Worm (Caenorhabditis elegans) whole organism, L2 larva: ENCODE results near the gene F08G5.3.

Experiments
- C34F6.9 ChIP-seq: fragments of 150-350 bp; optimal IDR thresholded peaks from 2 replicates; lab custom pipeline; 2014; ENCODE audit warnings: missing biosample characterization, missing genetic modification characterization
- F13H6.1 ChIP-seq: sonication (generic microtip); optimal IDR thresholded peaks from 2 replicates; lab custom pipeline; 2016; ENCODE audit warnings: missing genetic modification characterization, missing compliant biosample characterization
- R02D3.7 ChIP-seq: fragments of 150-350 bp; optimal IDR thresholded peaks from 2 replicates; lab custom pipeline; 2014; ENCODE audit warnings: missing biosample characterization, missing genetic modification characterization
- Y55F3AM.14 ChIP-seq: fragments of 200-800 bp; sonication (Bioruptor generic); optimal IDR thresholded peaks from 2 replicates; lab custom pipeline; 2018; ENCODE audit warnings: mild to moderate bottlenecking, missing genetic modification characterization, missing compliant biosample characterization
- ZK546.5 ChIP-seq: sonication (generic microtip); optimal IDR thresholded peaks from 2 replicates; lab custom pipeline; 2017; ENCODE audit warnings: missing biosample characterization, missing genetic modification characterization
- alr-1 ChIP-seq: fragments of 150-350 bp; optimal IDR thresholded peaks from 2 replicates; lab custom pipeline; 2014; ENCODE audit warnings: missing biosample characterization, missing genetic modification characterization
- aly-2 ChIP-seq: fragments of 150-350 bp; optimal IDR thresholded peaks from 2 replicates; lab custom pipeline; 2014; ENCODE audit warnings: missing biosample characterization, missing genetic modification characterization
- ama-1 ChIP-seq: fragments of 150-350 bp; optimal IDR thresholded peaks from 2 replicates; lab custom pipeline; 2018; ENCODE audit warnings: inconsistent platforms
- blmp-1 ChIP-seq: sonication (generic microtip); optimal IDR thresholded peaks from 2 replicates; lab custom pipeline; 2017; ENCODE audit warnings: missing genetic modification characterization, mild to moderate bottlenecking, missing compliant biosample characterization, antibody characterized with exemption, moderate library complexity; ENCODE audit not compliant: insufficient read depth
- ceh-16 ChIP-seq: fragments of 150-350 bp; optimal IDR thresholded peaks from 2 replicates; lab custom pipeline; 2014; ENCODE audit warnings: missing biosample characterization, missing genetic modification characterization
- ceh-82 ChIP-seq: fragments of 150-350 bp; optimal IDR thresholded peaks from 2 replicates; lab custom pipeline; 2014; ENCODE audit warnings: missing biosample characterization, missing genetic modification characterization
- crh-2 ChIP-seq: sonication (generic microtip); optimal IDR thresholded peaks from 2 replicates; lab custom pipeline; 2017; ENCODE audit warnings: missing biosample characterization, missing genetic modification characterization
- dmd-4 ChIP-seq: sonication (generic microtip); optimal IDR thresholded peaks from 2 replicates; lab custom pipeline; 2017; ENCODE audit warnings: missing biosample characterization, missing genetic modification characterization
- egl-27 ChIP-seq: sonication (generic microtip); optimal IDR thresholded peaks from 3 replicates; lab custom pipeline; 2017; ENCODE audit warnings: missing biosample characterization, missing genetic modification reagents, missing genetic modification characterization
- elt-1 ChIP-seq: fragments of 150-350 bp; optimal IDR thresholded peaks from 2 replicates; lab custom pipeline; 2014; ENCODE audit warnings: missing biosample characterization, missing genetic modification characterization
- elt-3 ChIP-seq: sonication (generic microtip); optimal IDR thresholded peaks from 2 replicates; lab custom pipeline; 2017; ENCODE audit warnings: missing biosample characterization, missing genetic modification characterization
- fos-1 ChIP-seq: fragments of 150-350 bp; optimal IDR thresholded peaks from 2 replicates; lab custom pipeline; 2014; ENCODE audit warnings: missing biosample characterization, missing genetic modification characterization
- gmeb-1 ChIP-seq: fragments of 150-350 bp; optimal IDR thresholded peaks from 2 replicates; lab custom pipeline; 2014; ENCODE audit warnings: missing biosample characterization, missing genetic modification characterization
- lin-11 ChIP-seq: fragments of 150-350 bp; sonication (generic microtip); optimal IDR thresholded peaks from 2 replicates; lab custom pipeline; 2014; ENCODE audit warnings: missing biosample characterization, missing genetic modification characterization, inconsistent platforms, mixed read lengths
- lin-13 ChIP-seq: fragments of 150-350 bp; optimal IDR thresholded peaks from 2 replicates; lab custom pipeline; 2014; ENCODE audit warnings: missing biosample characterization, missing genetic modification reagents, missing genetic modification characterization
- lin-39 ChIP-seq: fragments of 150-350 bp; optimal IDR thresholded peaks from 2 replicates; lab custom pipeline; 2014; ENCODE audit warnings: missing biosample characterization, missing genetic modification reagents, missing genetic modification characterization
- lsy-2 ChIP-seq, 2 experiments: fragments of 150-350 bp in 1 of 2; sonication (generic microtip) in 1 of 2; optimal IDR thresholded peaks; 2 replicates each; lab custom pipeline; 2014 to 2017; ENCODE audit warnings: missing biosample characterization in 2 of 2, missing genetic modification characterization in 2 of 2
- mab-5 ChIP-seq: fragments of 150-350 bp; optimal IDR thresholded peaks from 2 replicates; lab custom pipeline; 2014; ENCODE audit warnings: missing biosample characterization, missing genetic modification characterization
- mbf-1 ChIP-seq: sonication (generic microtip); optimal IDR thresholded peaks from 2 replicates; lab custom pipeline; 2017; ENCODE audit warnings: missing biosample characterization, missing genetic modification characterization
- mdl-1 ChIP-seq, 2 experiments: fragments of 150-350 bp in 1 of 2; sonication (generic microtip) in 1 of 2; optimal IDR thresholded peaks; 2 replicates each; lab custom pipeline; 2017; ENCODE audit warnings: missing biosample characterization in 2 of 2, missing genetic modification characterization in 2 of 2
- nhr-10 ChIP-seq: sonication (generic microtip); optimal IDR thresholded peaks from 2 replicates; lab custom pipeline; 2017; ENCODE audit warnings: missing biosample characterization, missing genetic modification characterization
- nhr-11 ChIP-seq: fragments of 150-350 bp; optimal IDR thresholded peaks from 2 replicates; lab custom pipeline; 2014; ENCODE audit warnings: missing biosample characterization, missing genetic modification characterization
- nhr-12 ChIP-seq: fragments of 150-350 bp; optimal IDR thresholded peaks from 2 replicates; lab custom pipeline; 2014; ENCODE audit warnings: missing biosample characterization, missing genetic modification characterization
- nhr-129 ChIP-seq: fragments of 150-350 bp; optimal IDR thresholded peaks from 2 replicates; lab custom pipeline; 2014; ENCODE audit warnings: missing biosample characterization, missing genetic modification characterization
- nhr-21 ChIP-seq: fragments of 150-350 bp; optimal IDR thresholded peaks from 2 replicates; lab custom pipeline; 2014; ENCODE audit warnings: missing biosample characterization, missing genetic modification characterization
- nhr-23 ChIP-seq: fragments of 150-350 bp; optimal IDR thresholded peaks from 2 replicates; lab custom pipeline; 2014; ENCODE audit warnings: missing biosample characterization, missing genetic modification reagents, missing genetic modification characterization
- nhr-237 ChIP-seq: fragments of 150-350 bp; optimal IDR thresholded peaks from 2 replicates; lab custom pipeline; 2014; ENCODE audit warnings: missing biosample characterization, missing genetic modification characterization
- nhr-25 ChIP-seq: fragments of 150-350 bp; sonication (generic microtip); optimal IDR thresholded peaks from 3 replicates; lab custom pipeline; 2014; ENCODE audit warnings: missing biosample characterization, missing genetic modification characterization
- nhr-6 ChIP-seq: fragments of 150-350 bp; optimal IDR thresholded peaks from 2 replicates; lab custom pipeline; 2014; ENCODE audit warnings: missing biosample characterization, missing genetic modification characterization
- nhr-77 ChIP-seq: fragments of 150-350 bp; optimal IDR thresholded peaks from 2 replicates; lab custom pipeline; 2014; ENCODE audit warnings: missing biosample characterization, missing genetic modification characterization
- peb-1 ChIP-seq: fragments of 150-350 bp; optimal IDR thresholded peaks from 2 replicates; lab custom pipeline; 2014; ENCODE audit warnings: missing biosample characterization, missing genetic modification characterization
- sem-4 ChIP-seq: fragments of 150-350 bp; optimal IDR thresholded peaks from 2 replicates; lab custom pipeline; 2014; ENCODE audit warnings: missing biosample characterization, missing genetic modification reagents, missing genetic modification characterization
- skn-1 ChIP-seq: sonication (generic microtip); optimal IDR thresholded peaks from 2 replicates; lab custom pipeline; 2017; ENCODE audit warnings: missing biosample characterization, missing genetic modification characterization
- sma-3 ChIP-seq: sonication (generic microtip); optimal IDR thresholded peaks from 2 replicates; lab custom pipeline; 2016; ENCODE audit warnings: missing genetic modification reagents, missing genetic modification characterization, missing compliant biosample characterization
- sma-9 ChIP-seq, 2 experiments: fragments of 150-350 bp in 1 of 2; sonication (generic microtip) in 1 of 2; optimal IDR thresholded peaks; 2 replicates each; lab custom pipeline; 2014 to 2016; ENCODE audit warnings: missing genetic modification characterization in 2 of 2, mild to moderate bottlenecking in 1 of 2, missing biosample characterization in 1 of 2, missing compliant biosample characterization in 1 of 2, missing genetic modification reagents in 1 of 2, moderate library complexity in 1 of 2
- snpc-4 ChIP-seq: fragments of 150-350 bp; optimal IDR thresholded peaks from 2 replicates; lab custom pipeline; 2014; ENCODE audit warnings: missing biosample characterization, missing genetic modification characterization
- unc-39 ChIP-seq: fragments of 150-350 bp; optimal IDR thresholded peaks from 2 replicates; lab custom pipeline; 2014; ENCODE audit warnings: missing biosample characterization, missing genetic modification characterization
- unc-55 ChIP-seq: fragments of 150-350 bp; sonication (generic microtip); optimal IDR thresholded peaks from 3 replicates; lab custom pipeline; 2014; ENCODE audit warnings: missing biosample characterization, missing genetic modification reagents, missing genetic modification characterization
- unc-62 ChIP-seq: fragments of 150-350 bp; optimal IDR thresholded peaks from 2 replicates; lab custom pipeline; 2014; ENCODE audit warnings: missing biosample characterization, missing genetic modification reagents, missing genetic modification characterization
- zag-1 ChIP-seq: fragments of 150-350 bp; optimal IDR thresholded peaks from 2 replicates; lab custom pipeline; 2014; ENCODE audit warnings: missing biosample characterization, missing genetic modification characterization
- ztf-1 ChIP-seq: fragments of 200-800 bp; sonication (Bioruptor generic); conservative IDR thresholded peaks from 2 replicates; pipeline ENCODE4 v1.3.6; 2022; ENCODE audit warnings: missing genetic modification characterization, missing compliant biosample characterization
- ztf-11 ChIP-seq: sonication (generic microtip); optimal IDR thresholded peaks from 2 replicates; lab custom pipeline; 2017; ENCODE audit warnings: missing biosample characterization, missing genetic modification characterization
- ztf-4 ChIP-seq: fragments of 150-350 bp; optimal IDR thresholded peaks from 2 replicates; lab custom pipeline; 2014; ENCODE audit warnings: missing biosample characterization, missing genetic modification characterization

Gene F08G5.3

ce11 chrIV:12396645-12397258 lies 20.6 kb downstream of the F08G5.3 start (continued):
- peak in 1 of 2 experiments; percentile 61 for TF ChIP-seq lsy-2 (tag; optimal IDR thresholded peaks at IDR 0.05; lab: Kevin White, UChicago)
- TF ChIP-seq, all 48 proteins: peak for 10

DNA sequence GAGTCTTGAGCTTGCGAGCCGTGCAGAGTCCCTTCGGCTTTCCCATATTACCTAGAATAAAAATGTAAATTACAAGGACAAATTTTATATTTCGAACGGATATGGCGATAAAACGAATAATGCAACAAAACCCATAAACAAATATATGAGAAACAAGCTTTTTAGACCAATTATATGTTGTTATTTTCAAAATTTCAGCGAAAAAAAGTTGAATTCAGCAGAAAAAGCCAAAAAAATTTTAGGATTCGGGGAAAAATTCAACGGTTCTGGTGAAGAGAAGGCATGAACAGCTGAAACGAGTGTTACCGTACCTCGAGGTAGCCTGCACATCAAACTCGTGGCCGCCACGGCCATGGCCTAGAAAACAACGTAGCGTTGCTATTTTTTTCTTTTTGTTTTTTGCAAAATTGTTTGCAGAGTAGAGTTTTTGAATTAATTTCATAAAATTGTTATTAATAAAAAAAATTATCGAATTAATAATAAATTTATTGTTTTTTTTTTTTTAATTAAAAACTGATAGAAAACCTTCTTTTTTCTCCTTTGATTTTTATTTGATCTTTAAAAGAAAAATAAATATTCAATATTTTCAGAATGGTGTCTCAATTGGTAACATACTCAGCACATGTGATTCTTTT lies 26.3 kb downstream of the F08G5.3 start, which contains the start of the genes rps-23 and dpm-3:
Gene rps-23, minus strand, starts transcription at position 51 of the 635 bp plus-strand sequence.
Gene dpm-3, plus strand, starts transcription at position 585 of the 635 bp plus-strand sequence.
- TF ChIP-seq mab-5 (tag; lab: Kevin White, UChicago), result peak; percentile 80
- no peak for TF ChIP-seq peb-1 (tag; lab: Kevin White, UChicago)
- no peak for TF ChIP-seq elt-3 (tag; lab: Kevin White, UChicago)
- TF ChIP-seq nhr-12 (tag; lab: Kevin White, UChicago), result no peak
- TF ChIP-seq lin-11, result peak; percentile 97
- TF ChIP-seq unc-55 (GFP tag; lab: Kevin White, UChicago), result peak; percentile 98
- TF ChIP-seq sma-3 (GFP tag; lab: Kevin White, UChicago), result peak; percentile 95
- TF ChIP-seq Y55F3AM.14 (GFP tag; lab: Kevin White, UChicago), result peak; percentile 73
- TF ChIP-seq zag-1, result peak; percentile 61
- no peak for TF ChIP-seq lin-39 (tag; lab: Kevin White, UChicago)
- no peak for TF ChIP-seq unc-39 (tag; lab: Kevin White, UChicago)
- peak; percentile 96 for TF ChIP-seq C34F6.9 (tag; lab: Kevin White, UChicago)
- TF ChIP-seq mbf-1, result no peak
- peak; percentile 79 for TF ChIP-seq snpc-4
- peak; percentile 93 for TF ChIP-seq sma-9 (GFP tag; optimal IDR thresholded peaks at IDR 0.05; lab: Kevin White, UChicago)
- no peak for TF ChIP-seq sma-9 (tag; optimal IDR thresholded peaks at IDR 0.05; lab: Kevin White, UChicago)
- peak; percentile 96 for TF ChIP-seq lin-13 (GFP tag; lab: Kevin White, UChicago)
- TF ChIP-seq skn-1, result peak; percentile 75
- peak; percentile 86 for TF ChIP-seq ztf-4 (tag; lab: Kevin White, UChicago)
- TF ChIP-seq unc-62 (GFP tag; lab: Kevin White, UChicago), result no peak
- TF ChIP-seq ceh-16 (tag; lab: Kevin White, UChicago), result peak; percentile 8
- TF ChIP-seq nhr-10 (tag; lab: Kevin White, UChicago), result no peak
- TF ChIP-seq fos-1, result peak; percentile 81
- peak; percentile 25 for TF ChIP-seq ama-1 (lab: Kevin White, UChicago)
- TF ChIP-seq F13H6.1 (tag; lab: Kevin White, UChicago), result peak; percentile 89
- TF ChIP-seq sem-4 (tag; lab: Kevin White, UChicago), result peak; percentile 88
- TF ChIP-seq alr-1, result no peak
- peak; percentile 93 for TF ChIP-seq nhr-25 (tag; lab: Kevin White, UChicago)
- no peak for TF ChIP-seq ztf-1 (GFP tag; lab: Robert Waterston, UW)
- TF ChIP-seq ceh-82 (tag; lab: Kevin White, UChicago), result peak; percentile 90
- no peak for TF ChIP-seq dmd-4 (tag; lab: Kevin White, UChicago)
- peak; percentile 98 for TF ChIP-seq ZK546.5 (tag; lab: Kevin White, UChicago)
- TF ChIP-seq egl-27 (tag; lab: Kevin White, UChicago), result peak; percentile 73
- peak; percentile 51 for TF ChIP-seq R02D3.7 (tag; lab: Kevin White, UChicago)
- TF ChIP-seq lsy-2 (tag; optimal IDR thresholded peaks at IDR 0.05; lab: Kevin White, UChicago), result peak; percentile 99 to 100
- no peak for TF ChIP-seq nhr-23
- peak; percentile 62 for TF ChIP-seq nhr-237
- TF ChIP-seq blmp-1 (tag; lab: Kevin White, UChicago), result peak; percentile 75
- TF ChIP-seq crh-2 (tag; lab: Kevin White, UChicago), result peak; percentile 96
- TF ChIP-seq ztf-11 (tag; lab: Kevin White, UChicago), result no peak
- peak; percentile 92 for TF ChIP-seq gmeb-1 (tag; lab: Kevin White, UChicago)
- TF ChIP-seq nhr-77 (tag; lab: Kevin White, UChicago), result peak; percentile 50
- TF ChIP-seq nhr-129 (tag; lab: Kevin White, UChicago), result peak; percentile 99
- TF ChIP-seq aly-2 (tag; lab: Kevin White, UChicago), result no peak
- peak; percentile 76 for TF ChIP-seq nhr-6
- TF ChIP-seq nhr-21 (tag; lab: Kevin White, UChicago), result peak; percentile 88
- peak; percentile 33 to 49 for TF ChIP-seq mdl-1 (tag; optimal IDR thresholded peaks at IDR 0.05; lab: Kevin White, UChicago)
- no peak for TF ChIP-seq elt-1 (tag; lab: Kevin White, UChicago)
- TF ChIP-seq nhr-11 (tag; lab: Kevin White, UChicago), result peak; percentile 11
- TF ChIP-seq, all 48 proteins: peak for 33
